Fruit fly (Drosophila melanogaster): ENCODE results near the gene tgo.

DNA sequence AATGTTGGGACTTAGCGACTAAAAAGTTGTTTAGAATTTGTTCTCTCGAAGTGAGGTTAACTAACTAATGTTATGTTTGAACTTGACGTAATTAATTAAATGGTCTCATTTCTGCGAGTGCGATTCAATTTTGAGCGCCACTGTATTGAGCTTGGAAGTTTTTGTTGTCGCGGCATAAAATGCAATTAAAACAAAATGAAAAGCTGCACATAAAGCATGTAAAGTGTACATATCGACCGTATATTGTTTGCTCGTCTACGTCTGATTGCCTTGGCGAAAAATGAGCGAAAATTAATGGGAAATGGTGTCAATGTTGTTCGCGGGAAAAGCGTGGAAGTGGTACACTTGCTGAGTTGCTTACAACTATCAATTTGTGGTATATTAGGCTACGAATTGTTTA is 3.0 kb downstream of the tgo start:
- TF ChIP-seq CTCF (optimal IDR thresholded peaks at IDR 0.05), result no peak
- no peak for TF ChIP-seq CG8478 (optimal IDR thresholded peaks at IDR 0.05)

Measured in S2 (cell line).